Fruit fly (Drosophila melanogaster): ENCODE data around the gene nau.

nau gene

dm6 chr3R:23678349-23679193, 39.6 kb downstream of the nau start, which contains the start of gene GILT2 (continued):
- TF ChIP-seq CG10209 (GFP tag; optimal IDR thresholded peaks at IDR 0.05) (peak; percentile 91), CG9437 (GFP tag; optimal IDR thresholded peaks at IDR 0.05) (peak; percentile 80), CG12236 (GFP tag; optimal IDR thresholded peaks at IDR 0.05) (no peak), CG15601 (tag; optimal IDR thresholded peaks at IDR 0.05) (peak; percentile 90), ssp (GFP tag; IDR thresholded peaks at IDR 0.05) (peak; percentile 81), HLH4C (GFP tag; IDR thresholded peaks at IDR 0.05; ENCODE audit: partially characterized antibody) (no peak), slbo (GFP tag; IDR thresholded peaks at IDR 0.05) (peak; percentile 94), pzg (GFP tag; optimal IDR thresholded peaks at IDR 0.05) (no peak), Med (GFP tag) (peak; percentile 90), odd (GFP tag; optimal IDR thresholded peaks at IDR 0.05) (peak; percentile 89), Lhr (GFP tag; optimal IDR thresholded peaks at IDR 0.05) (peak; percentile 59), CG4282 (GFP tag; optimal IDR thresholded peaks at IDR 0.05) (no peak), CG6683 (GFP tag; optimal IDR thresholded peaks at IDR 0.05) (peak; percentile 88), Max (GFP tag; optimal IDR thresholded peaks at IDR 0.05) (peak; percentile 90), CG1647 (GFP tag; optimal IDR thresholded peaks at IDR 0.05) (peak; percentile 9), Adf1 (GFP tag; IDR thresholded peaks at IDR 0.05) (peak; percentile 76), CG6654 (GFP tag; optimal IDR thresholded peaks at IDR 0.05) (peak; percentile 83), E2f1 (GFP tag; IDR thresholded peaks at IDR 0.05) (peak; percentile 88), row (GFP tag; IDR thresholded peaks at IDR 0.05) (peak; percentile 96), CG13624 (GFP tag; optimal IDR thresholded peaks at IDR 0.05) (peak; percentile 64), Nf-YA (GFP tag; IDR thresholded peaks at IDR 0.05) (peak; percentile 84), CG3407 (GFP tag; optimal IDR thresholded peaks at IDR 0.05) (peak; percentile 79), Hand (GFP tag; optimal IDR thresholded peaks at IDR 0.05) (peak; percentile 88), usp (GFP tag; optimal IDR thresholded peaks at IDR 0.05) (no peak), fd64A (GFP tag; optimal IDR thresholded peaks at IDR 0.05) (peak; percentile 76), run (tag; optimal IDR thresholded peaks at IDR 0.05) (peak; percentile 83), eyg (GFP tag; optimal IDR thresholded peaks at IDR 0.05) (peak; percentile 29), CG13123 (GFP tag; optimal IDR thresholded peaks at IDR 0.05) (peak; percentile 54), ewg (GFP tag; optimal IDR thresholded peaks at IDR 0.05) (peak; percentile 83), Stat92E (GFP tag; optimal IDR thresholded peaks at IDR 0.05) (peak in 1 of 3 experiments; percentile 78), CG15269 (tag; optimal IDR thresholded peaks at IDR 0.05) (peak; percentile 95), pb (GFP tag; optimal IDR thresholded peaks at IDR 0.05) (no peak), CG10431 (GFP tag; optimal IDR thresholded peaks at IDR 0.05) (peak; percentile 84), slou (GFP tag; optimal IDR thresholded peaks at IDR 0.05) (peak; percentile 57), CG9932 (GFP tag; IDR thresholded peaks at IDR 0.05) (peak; percentile 83), Sry-δ (GFP tag; optimal IDR thresholded peaks at IDR 0.05) (peak; percentile 11), Fer1 (GFP tag; optimal IDR thresholded peaks at IDR 0.05) (peak; percentile 95), CG10321 (GFP tag; IDR thresholded peaks at IDR 0.05) (peak; percentile 62; the same call in 1 of the 2 replicates), CG15696 (tag; optimal IDR thresholded peaks at IDR 0.05) (peak; percentile 91), insv (GFP tag; optimal IDR thresholded peaks at IDR 0.05) (peak in 1 of 2 experiments; percentile 76), CG6813 (GFP tag; optimal IDR thresholded peaks at IDR 0.05) (peak; percentile 92), ems (GFP tag; optimal IDR thresholded peaks at IDR 0.05) (peak; percentile 45), Hr3 (GFP tag; optimal IDR thresholded peaks at IDR 0.05) (peak; percentile 89), CG33213 (GFP tag; optimal IDR thresholded peaks at IDR 0.05) (peak; percentile 51), CG10366 (GFP tag; IDR thresholded peaks at IDR 0.05) (peak; percentile 88), CG6175 (GFP tag; IDR thresholded peaks at IDR 0.05) (peak; percentile 39; the same call in 1 of the 3 replicates), CG13424 (tag; optimal IDR thresholded peaks at IDR 0.05) (peak; percentile 95), gro (GFP tag; optimal IDR thresholded peaks at IDR 0.05) (no peak)
